Worm (Caenorhabditis elegans) whole organism, L3 larva: ENCODE results near the gene nyn-3.

Experiments
- R02D3.7 ChIP-seq: fragments of 150-350 bp; optimal IDR thresholded peaks from 2 replicates; lab custom pipeline; 2014; ENCODE audit warnings: missing biosample characterization, missing genetic modification characterization
- ceh-16 ChIP-seq: sonication (generic microtip); optimal IDR thresholded peaks from 2 replicates; lab custom pipeline; 2017; ENCODE audit warnings: missing biosample characterization, missing genetic modification characterization
- ceh-28 ChIP-seq: fragments of 150-350 bp; optimal IDR thresholded peaks from 2 replicates; lab custom pipeline; 2014; ENCODE audit warnings: missing biosample characterization, missing genetic modification reagents, missing genetic modification characterization
- ceh-82 ChIP-seq: fragments of 150-350 bp; optimal IDR thresholded peaks from 2 replicates; lab custom pipeline; 2014; ENCODE audit warnings: missing biosample characterization, missing genetic modification characterization
- ceh-9 ChIP-seq: sonication (generic microtip); optimal IDR thresholded peaks from 2 replicates; lab custom pipeline; 2018; ENCODE audit warnings: missing biosample characterization, missing genetic modification characterization
- egl-27 ChIP-seq: sonication (generic microtip); optimal IDR thresholded peaks from 4 replicates; lab custom pipeline; 2017; ENCODE audit warnings: missing biosample characterization, missing genetic modification reagents, missing genetic modification characterization
- egl-5 ChIP-seq: fragments of 150-350 bp; optimal IDR thresholded peaks from 2 replicates; lab custom pipeline; 2017; ENCODE audit warnings: missing biosample characterization, missing genetic modification reagents, missing genetic modification characterization, inconsistent platforms
- elt-2 ChIP-seq: sonication (generic microtip); optimal IDR thresholded peaks from 2 replicates; lab custom pipeline; 2016; ENCODE audit warnings: missing genetic modification reagents, mild to moderate bottlenecking, missing genetic modification characterization, missing compliant biosample characterization
- elt-3 ChIP-seq, 3 experiments: fragments of 150-350 bp in 1 of 3; sonication (generic microtip) in 2 of 3; optimal IDR thresholded peaks; 2 replicates in 2 of 3; 4 replicates in 1 of 3; lab custom pipeline; 2014 to 2017; ENCODE audit warnings: missing biosample characterization in 3 of 3, missing genetic modification characterization in 3 of 3
- eor-1 ChIP-seq, 2 experiments: fragments of 150-350 bp; optimal IDR thresholded peaks; 2 replicates each; lab custom pipeline; 2014 to 2018; ENCODE audit warnings: missing biosample characterization in 2 of 2, missing genetic modification characterization in 2 of 2
- fkh-2 ChIP-seq: fragments of 150-350 bp; optimal IDR thresholded peaks from 2 replicates; lab custom pipeline; 2014; ENCODE audit warnings: missing biosample characterization, missing genetic modification reagents, missing genetic modification characterization
- hmg-11 ChIP-seq: sonication (generic microtip); optimal IDR thresholded peaks from 2 replicates; lab custom pipeline; 2016; ENCODE audit warnings: missing genetic modification characterization, missing compliant biosample characterization
- jun-1 ChIP-seq: fragments of 150-350 bp; optimal IDR thresholded peaks from 2 replicates; lab custom pipeline; 2014; ENCODE audit warnings: missing biosample characterization, missing genetic modification reagents, missing genetic modification characterization
- lin-15B ChIP-seq: fragments of 150-350 bp; optimal IDR thresholded peaks from 2 replicates; lab custom pipeline; 2014; ENCODE audit warnings: missing biosample characterization, missing genetic modification characterization
- lin-39 ChIP-seq: fragments of 150-350 bp; optimal IDR thresholded peaks from 2 replicates; lab custom pipeline; 2018; ENCODE audit warnings: missing biosample characterization, missing genetic modification reagents, missing genetic modification characterization
- mdl-1 ChIP-seq: fragments of 150-350 bp; optimal IDR thresholded peaks from 2 replicates; lab custom pipeline; 2014; ENCODE audit warnings: missing biosample characterization, missing genetic modification characterization
- mml-1 ChIP-seq: fragments of 150-350 bp; sonication (generic microtip); optimal IDR thresholded peaks from 3 replicates; lab custom pipeline; 2014; ENCODE audit warnings: missing biosample characterization, missing genetic modification characterization
- nfya-1 ChIP-seq: sonication (generic microtip); optimal IDR thresholded peaks from 2 replicates; lab custom pipeline; 2017; ENCODE audit warnings: missing genetic modification characterization, mild to moderate bottlenecking, missing compliant biosample characterization, antibody characterized with exemption, moderate library complexity; ENCODE audit not compliant: insufficient read depth
- nhr-11 ChIP-seq: fragments of 150-350 bp; optimal IDR thresholded peaks from 2 replicates; lab custom pipeline; 2014; ENCODE audit warnings: missing biosample characterization, missing genetic modification characterization
- nhr-12 ChIP-seq: fragments of 150-350 bp; optimal IDR thresholded peaks from 2 replicates; lab custom pipeline; 2014; ENCODE audit warnings: missing biosample characterization, missing genetic modification characterization
- nhr-237 ChIP-seq: fragments of 150-350 bp; optimal IDR thresholded peaks from 2 replicates; lab custom pipeline; 2014; ENCODE audit warnings: missing biosample characterization, missing genetic modification characterization
- nhr-25 ChIP-seq: sonication (generic microtip); optimal IDR thresholded peaks from 2 replicates; lab custom pipeline; 2017; ENCODE audit warnings: missing biosample characterization, missing genetic modification characterization
- nhr-43 ChIP-seq: sonication (generic microtip); optimal IDR thresholded peaks from 2 replicates; lab custom pipeline; 2016; ENCODE audit warnings: mild to moderate bottlenecking, missing genetic modification characterization, missing compliant biosample characterization; ENCODE audit not compliant: poor library complexity, severe bottlenecking
- nhr-67 ChIP-seq: fragments of 150-350 bp; optimal IDR thresholded peaks from 2 replicates; lab custom pipeline; 2014; ENCODE audit warnings: missing biosample characterization, missing genetic modification characterization
- nhr-76 ChIP-seq: fragments of 150-350 bp; sonication (generic microtip); optimal IDR thresholded peaks from 5 replicates; lab custom pipeline; 2014; ENCODE audit warnings: missing biosample characterization, missing genetic modification characterization
- nhr-77 ChIP-seq: fragments of 150-350 bp; optimal IDR thresholded peaks from 2 replicates; lab custom pipeline; 2014; ENCODE audit warnings: missing biosample characterization, missing genetic modification characterization
- pha-4 ChIP-seq: fragments of 150-350 bp; optimal IDR thresholded peaks from 2 replicates; lab custom pipeline; 2014; ENCODE audit warnings: missing biosample characterization, missing genetic modification reagents, missing genetic modification characterization
- pqm-1 ChIP-seq: fragments of 150-350 bp; optimal IDR thresholded peaks from 2 replicates; lab custom pipeline; 2017; ENCODE audit warnings: missing biosample characterization, missing genetic modification characterization, inconsistent platforms
- sea-2 ChIP-seq: fragments of 150-350 bp; sonication (generic microtip); optimal IDR thresholded peaks from 4 replicates; lab custom pipeline; 2014; ENCODE audit warnings: missing biosample characterization, missing genetic modification reagents, missing genetic modification characterization
- skn-1 ChIP-seq: fragments of 150-350 bp; optimal IDR thresholded peaks from 2 replicates; lab custom pipeline; 2014; ENCODE audit warnings: missing biosample characterization, missing genetic modification characterization
- snpc-4 ChIP-seq: fragments of 150-350 bp; optimal IDR thresholded peaks from 2 replicates; lab custom pipeline; 2014; ENCODE audit warnings: missing biosample characterization, missing genetic modification characterization
- tbx-2 ChIP-seq: sonication (generic microtip); optimal IDR thresholded peaks from 2 replicates; lab custom pipeline; 2016; ENCODE audit warnings: mild to moderate bottlenecking, missing genetic modification characterization, missing compliant biosample characterization
- unc-39 ChIP-seq: sonication (generic microtip); optimal IDR thresholded peaks from 4 replicates; lab custom pipeline; 2017; ENCODE audit warnings: missing biosample characterization, missing genetic modification characterization
- unc-62 ChIP-seq: fragments of 150-350 bp; sonication (generic microtip); optimal IDR thresholded peaks from 4 replicates; lab custom pipeline; 2014; ENCODE audit warnings: missing biosample characterization, missing genetic modification reagents, missing genetic modification characterization
- ztf-11 ChIP-seq: fragments of 150-350 bp; optimal IDR thresholded peaks from 2 replicates; lab custom pipeline; 2014; ENCODE audit warnings: missing biosample characterization, missing genetic modification characterization
- ztf-4 ChIP-seq: fragments of 150-350 bp; optimal IDR thresholded peaks from 2 replicates; lab custom pipeline; 2014; ENCODE audit warnings: missing biosample characterization, missing genetic modification characterization

The nyn-3 gene

DNA sequence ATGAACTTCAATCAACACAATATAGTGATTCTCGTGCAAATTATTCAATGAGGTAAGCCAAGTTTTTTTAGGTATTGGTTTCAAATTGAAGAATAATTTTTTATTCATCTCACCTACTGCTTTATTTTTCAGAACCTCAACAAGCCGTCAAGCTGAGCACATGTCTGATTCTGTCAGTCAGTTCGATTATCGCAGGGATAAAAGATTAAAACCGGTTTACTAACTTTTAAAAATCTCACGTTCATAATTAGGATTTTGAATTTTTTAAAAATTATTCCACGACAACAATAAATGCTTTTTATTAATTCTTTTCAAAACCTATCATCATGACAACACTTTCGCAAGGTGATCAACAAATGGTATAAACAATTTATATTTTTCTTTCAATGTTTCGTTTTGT is 30.2 kb downstream of the nyn-3 start, which contains the start of gene F13H8.12:
Gene F13H8.12, plus strand, starts transcription at position 301 of the 400 bp plus-strand sequence.
- TF ChIP-seq lin-15B: no peak
- TF ChIP-seq fkh-2: no peak
- TF ChIP-seq skn-1 (tag; lab: Kevin White, UChicago): no peak
- TF ChIP-seq nhr-237: no peak
- TF ChIP-seq nhr-76 (tag; lab: Kevin White, UChicago): no peak
- TF ChIP-seq snpc-4 (tag; lab: Kevin White, UChicago): no peak
- no peak for TF ChIP-seq tbx-2 (tag; lab: Kevin White, UChicago)
- no peak for TF ChIP-seq mdl-1
- no peak for TF ChIP-seq nfya-1 (tag; lab: Kevin White, UChicago)
- TF ChIP-seq nhr-25: no peak
- TF ChIP-seq lin-39: no peak
- no peak for TF ChIP-seq ztf-4 (tag; lab: Kevin White, UChicago)
- TF ChIP-seq nhr-67: no peak
- TF ChIP-seq elt-3 (tag; optimal IDR thresholded peaks at IDR 0.05; lab: Kevin White, UChicago): no peak

DNA sequence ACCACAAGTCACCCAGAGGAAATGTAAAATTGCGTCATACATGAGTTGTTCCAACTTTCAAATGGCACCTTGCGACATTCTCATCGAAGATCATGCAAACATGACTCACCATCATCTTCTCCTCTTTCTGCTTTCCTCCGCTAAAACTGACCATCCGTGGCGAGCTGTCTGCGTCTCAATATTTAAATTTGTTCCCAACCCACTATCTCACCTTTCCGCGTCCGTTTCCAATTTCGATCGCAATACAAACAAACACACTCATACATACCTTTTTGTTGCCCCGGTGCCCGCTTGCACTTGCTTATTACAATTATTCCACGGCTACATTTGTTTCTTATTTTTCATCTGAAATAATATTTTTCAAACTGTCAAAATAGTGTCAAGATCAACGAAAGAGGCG is 31.7 kb downstream of the nyn-3 start, which contains the start of gene nmgp-1:
Gene nmgp-1, plus strand, starts transcription at position 174 of the 400 bp plus-strand sequence.
- TF ChIP-seq tbx-2 (tag; lab: Kevin White, UChicago): no peak
- peak; percentile 54 for TF ChIP-seq pha-4 (tag; lab: Kevin White, UChicago)

DNA sequence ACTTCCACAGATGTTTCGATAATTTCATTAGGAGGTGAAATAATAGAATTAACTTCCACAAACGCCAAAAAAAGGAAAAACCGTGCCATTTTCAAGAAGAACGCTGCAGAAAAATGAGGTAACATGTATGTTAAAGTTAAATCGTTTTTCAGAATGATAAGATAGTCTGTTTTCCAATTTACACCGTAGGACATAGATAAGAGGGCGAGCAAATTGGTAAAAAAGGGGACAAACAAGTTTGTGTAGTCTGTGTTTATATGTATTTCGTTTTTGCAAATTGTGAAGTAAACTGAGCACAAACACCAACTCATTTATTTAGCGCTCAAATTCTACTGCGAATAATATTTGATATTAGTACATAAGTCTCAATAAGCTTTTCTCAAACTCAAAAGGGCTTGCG is 32.6 kb downstream of the nyn-3 start, which contains the start of gene F13H8.11:
Gene F13H8.11, minus strand, starts transcription at position 155 of the 400 bp plus-strand sequence.
- TF ChIP-seq eor-1 (tag; optimal IDR thresholded peaks at IDR 0.05; lab: Kevin White, UChicago) (no peak), nhr-77 (tag; lab: Kevin White, UChicago) (no peak), egl-5 (tag; lab: Kevin White, UChicago) (no peak), pqm-1 (tag; lab: Kevin White, UChicago) (peak; percentile 36), jun-1 (tag; lab: Kevin White, UChicago) (no peak), ceh-9 (no peak), nhr-12 (tag; lab: Kevin White, UChicago) (no peak), pha-4 (tag; lab: Kevin White, UChicago) (peak; percentile 28), hmg-11 (tag; lab: Kevin White, UChicago) (no peak), egl-27 (tag; lab: Kevin White, UChicago) (no peak), elt-2 (tag; lab: Kevin White, UChicago) (peak; percentile 57), ceh-16 (no peak)

DNA sequence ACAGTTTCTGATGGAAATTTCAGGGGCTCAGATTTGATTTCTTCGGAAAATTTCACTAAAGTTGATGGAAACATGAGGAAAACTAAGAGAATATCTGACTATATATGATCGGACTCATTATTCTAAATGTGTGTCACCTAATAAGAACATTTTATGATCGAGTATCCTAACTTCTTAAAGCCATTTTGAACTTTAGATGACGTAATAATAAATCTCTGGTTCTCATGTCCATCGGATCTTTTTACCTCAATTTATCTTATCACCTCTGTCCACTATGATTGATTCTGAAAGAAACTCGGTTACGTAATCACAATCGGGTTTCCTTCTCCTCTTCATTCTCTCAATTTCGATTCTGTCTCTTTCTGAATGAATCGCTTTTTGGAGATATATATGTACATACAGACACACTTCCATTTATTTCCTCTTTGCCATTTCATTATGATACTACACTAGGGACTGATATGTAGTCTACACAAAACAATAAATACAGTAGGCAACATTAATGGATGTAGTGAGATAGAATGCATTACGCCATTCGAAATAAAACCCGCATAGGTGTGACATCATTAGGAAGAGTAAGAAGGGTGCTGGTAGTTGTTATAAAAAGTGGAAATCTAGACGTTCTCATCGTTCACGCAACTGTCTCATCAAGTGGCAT is 35.1 kb downstream of the nyn-3 start:
- TF ChIP-seq nhr-12 (tag; lab: Kevin White, UChicago): no peak
- TF ChIP-seq nhr-25: peak; percentile 2
- no peak for TF ChIP-seq nhr-11 (tag; lab: Kevin White, UChicago)
- TF ChIP-seq nhr-43 (tag; lab: Kevin White, UChicago): peak; percentile 26

DNA sequence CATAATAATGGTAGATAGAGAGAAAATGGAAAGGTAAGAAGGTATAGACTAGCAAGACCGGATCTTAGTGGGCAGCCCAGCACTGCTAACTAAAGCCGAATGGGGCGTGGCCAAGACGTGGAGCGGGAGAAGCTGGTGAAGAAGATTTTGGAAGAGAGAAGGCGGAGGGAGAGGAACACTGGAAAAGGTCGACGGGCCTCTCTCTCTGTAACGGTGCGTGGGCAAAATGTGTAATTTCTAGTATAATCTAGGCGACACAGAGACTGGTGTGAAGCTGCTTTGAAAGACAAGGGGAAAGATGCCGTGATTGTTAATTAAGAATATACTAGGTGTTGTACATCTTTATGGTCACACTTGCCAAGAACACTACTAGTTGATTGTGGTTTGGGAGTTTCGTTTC is 36.4 kb downstream of the nyn-3 start, which contains the start of gene F13H8.5:
Gene F13H8.5, minus strand, starts transcription at position 101 of the 400 bp plus-strand sequence.
- no peak for TF ChIP-seq skn-1 (tag; lab: Kevin White, UChicago)
- no peak for TF ChIP-seq ceh-82 (tag; lab: Kevin White, UChicago)
- no peak for TF ChIP-seq unc-39 (tag; lab: Kevin White, UChicago)
- TF ChIP-seq nfya-1 (tag; lab: Kevin White, UChicago): no peak
- TF ChIP-seq mml-1 (tag; lab: Kevin White, UChicago): no peak
- no peak for TF ChIP-seq ztf-11
- TF ChIP-seq R02D3.7 (tag; lab: Kevin White, UChicago): no peak
- TF ChIP-seq nhr-25: no peak
- TF ChIP-seq sea-2 (GFP tag; lab: Kevin White, UChicago): no peak
- no peak for TF ChIP-seq hmg-11 (tag; lab: Kevin White, UChicago)
- TF ChIP-seq unc-62 (GFP tag; lab: Kevin White, UChicago): no peak
- no peak for TF ChIP-seq nhr-77 (tag; lab: Kevin White, UChicago)
- TF ChIP-seq ceh-28 (tag; lab: Kevin White, UChicago): no peak
- no peak for TF ChIP-seq nhr-43 (tag; lab: Kevin White, UChicago)
- no peak for TF ChIP-seq nhr-12 (tag; lab: Kevin White, UChicago)
- TF ChIP-seq jun-1 (tag; lab: Kevin White, UChicago): no peak
